Worm (Caenorhabditis elegans): ENCODE data around the gene gldi-2.

DNA sequence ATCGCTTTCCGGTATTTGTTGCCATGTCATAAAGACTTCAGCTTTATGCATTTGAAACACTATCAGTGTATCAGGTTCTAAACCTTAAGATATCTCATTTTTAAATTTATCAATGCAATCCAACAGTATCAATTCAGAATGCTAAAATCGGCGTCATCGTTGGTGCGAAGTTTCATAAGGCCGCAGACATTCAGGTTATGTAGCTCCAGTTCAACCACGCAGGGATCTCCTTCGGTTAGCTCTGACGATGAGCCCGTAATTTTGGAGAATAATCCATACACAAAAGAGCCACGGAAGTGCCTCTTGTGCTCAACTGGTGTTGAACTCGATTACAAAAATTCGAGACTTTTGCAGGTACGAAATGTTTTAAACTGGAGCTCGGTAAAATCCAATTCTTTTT, 47.2 kb upstream of the gldi-2 start, which contains the start of gene mrps-18.C:
- TF ChIP-seq nhr-23 (tag; optimal IDR thresholded peaks at IDR 0.05), result no peak
- TF ChIP-seq pha-4 (tag; optimal IDR thresholded peaks at IDR 0.05), result no peak
- no peak for TF ChIP-seq snpc-4 (tag; optimal IDR thresholded peaks at IDR 0.05)
- TF ChIP-seq ceh-16 (tag; optimal IDR thresholded peaks at IDR 0.05), result no peak

Data from whole organism, L3 larva.